Worm (Caenorhabditis elegans) whole organism, L3 larva: ENCODE measurements around the gene grl-10.

Source experiments
- ama-1 ChIP-seq: fragments of 150-350 bp; optimal IDR thresholded peaks from 2 replicates; lab custom pipeline; 2018
- ceh-28 ChIP-seq: fragments of 150-350 bp; optimal IDR thresholded peaks from 2 replicates; lab custom pipeline; 2014; ENCODE audit warnings: missing biosample characterization, missing genetic modification reagents, missing genetic modification characterization
- egl-27 ChIP-seq: sonication (generic microtip); optimal IDR thresholded peaks from 4 replicates; lab custom pipeline; 2017; ENCODE audit warnings: missing biosample characterization, missing genetic modification reagents, missing genetic modification characterization
- eor-1 ChIP-seq, 2 experiments: fragments of 150-350 bp; optimal IDR thresholded peaks; 2 replicates each; lab custom pipeline; 2014 to 2018; ENCODE audit warnings: missing biosample characterization in 2 of 2, missing genetic modification characterization in 2 of 2
- nhr-12 ChIP-seq: fragments of 150-350 bp; optimal IDR thresholded peaks from 2 replicates; lab custom pipeline; 2014; ENCODE audit warnings: missing biosample characterization, missing genetic modification characterization
- nhr-28 ChIP-seq: fragments of 150-350 bp; optimal IDR thresholded peaks from 2 replicates; lab custom pipeline; 2014; ENCODE audit warnings: missing biosample characterization, missing genetic modification characterization
- pha-4 ChIP-seq: fragments of 150-350 bp; optimal IDR thresholded peaks from 2 replicates; lab custom pipeline; 2014; ENCODE audit warnings: missing biosample characterization, missing genetic modification reagents, missing genetic modification characterization
- pqm-1 ChIP-seq: fragments of 150-350 bp; optimal IDR thresholded peaks from 2 replicates; lab custom pipeline; 2017; ENCODE audit warnings: missing biosample characterization, missing genetic modification characterization, inconsistent platforms
- ztf-4 ChIP-seq: fragments of 150-350 bp; optimal IDR thresholded peaks from 2 replicates; lab custom pipeline; 2014; ENCODE audit warnings: missing biosample characterization, missing genetic modification characterization

DNA sequence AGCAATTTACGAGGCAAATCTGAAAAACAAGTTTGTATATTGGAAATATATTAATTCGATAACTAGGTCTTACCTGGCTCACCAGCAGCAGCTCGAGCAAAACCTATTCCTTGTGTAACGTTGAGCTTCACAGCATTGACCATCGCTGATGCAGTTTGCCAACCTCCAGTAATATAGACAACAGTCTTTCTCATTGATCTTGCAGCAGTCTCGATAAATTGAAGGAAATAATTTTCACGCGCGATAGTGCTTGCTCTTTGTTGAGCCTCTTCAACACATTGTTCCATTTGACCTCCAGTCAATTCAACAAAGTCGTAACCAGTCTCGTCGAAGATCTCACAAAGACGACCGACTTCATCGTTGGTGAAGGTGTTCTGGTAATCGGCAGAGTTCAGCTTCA, 36.2 kb downstream of the grl-10 start:
- TF ChIP-seq nhr-28 (tag; lab: Kevin White, UChicago) (no peak), ztf-4 (tag; lab: Kevin White, UChicago) (no peak), egl-27 (tag; lab: Kevin White, UChicago) (no peak), eor-1 (tag; optimal IDR thresholded peaks at IDR 0.05; lab: Kevin White, UChicago) (no peak), ceh-28 (no peak), pqm-1 (tag; lab: Kevin White, UChicago) (no peak), pha-4 (tag; lab: Kevin White, UChicago) (no peak), ama-1 (lab: Kevin White, UChicago) (no peak), nhr-12 (tag; lab: Kevin White, UChicago) (no peak)
